Worm (Caenorhabditis elegans): Measurements from ENCODE around the gene spl-3.

Gene spl-3

ce11 chrIV:1212357-1212756 lies 19.5 kb downstream of the spl-3 start:
- TF ChIP-seq ces-1 (GFP tag; optimal IDR thresholded peaks at IDR 0.05), result peak; percentile 76
- no peak for TF ChIP-seq lin-15B (tag; optimal IDR thresholded peaks at IDR 0.05)

ce11 chrIV:1213192-1213591 lies 20.3 kb downstream of the spl-3 start:
- TF ChIP-seq nhr-11 (tag; optimal IDR thresholded peaks at IDR 0.05) (peak; percentile 6), Y105C5A.15 (GFP tag; IDR thresholded peaks at IDR 0.05) (no peak), aha-1 (tag) (peak; percentile 15), madf-5 (GFP tag; IDR thresholded peaks at IDR 0.05) (no peak), saeg-2 (GFP tag; IDR thresholded peaks at IDR 0.05) (no peak), nhr-41 (GFP tag; IDR thresholded peaks at IDR 0.05) (no peak), ceh-82 (tag; optimal IDR thresholded peaks at IDR 0.05) (no peak), unc-62 (GFP tag; optimal IDR thresholded peaks at IDR 0.05 in 1 of 2) (peak in 1 of 2 experiments; percentile 45), unc-62 (tag; optimal IDR thresholded peaks at IDR 0.05) (no peak), pqm-1 (tag; optimal IDR thresholded peaks at IDR 0.05) (no peak), snpc-4 (tag; optimal IDR thresholded peaks at IDR 0.05) (no peak), R02D3.7 (tag; optimal IDR thresholded peaks at IDR 0.05) (no peak), mes-2 (tag; optimal IDR thresholded peaks at IDR 0.05; ENCODE audit: poor library complexity, severe bottlenecking) (peak; percentile 25), hlh-30 (tag; optimal IDR thresholded peaks at IDR 0.05; ENCODE audit: insufficient read depth) (peak; percentile 80), dpl-1 (GFP tag; optimal IDR thresholded peaks at IDR 0.05) (no peak), nhr-42 (GFP tag; IDR thresholded peaks at IDR 0.05) (no peak), hif-1 (tag; optimal IDR thresholded peaks at IDR 0.05) (no peak), madf-9 (GFP tag; conservative IDR thresholded peaks at IDR 0.05) (no peak), daf-16 (GFP tag; optimal IDR thresholded peaks at IDR 0.05) (no peak), daf-16 (tag; optimal IDR thresholded peaks at IDR 0.05) (no peak), tra-1 (GFP tag; IDR thresholded peaks at IDR 0.05) (no peak), egl-43 (GFP tag; IDR thresholded peaks at IDR 0.05) (no peak), F26F4.8 (GFP tag; conservative IDR thresholded peaks at IDR 0.05) (no peak), aly-2 (tag; optimal IDR thresholded peaks at IDR 0.05) (no peak), ceh-20 (GFP tag; IDR thresholded peaks at IDR 0.05) (no peak), arid-1 (GFP tag; conservative IDR thresholded peaks at IDR 0.05) (no peak), dmd-6 (GFP tag; IDR thresholded peaks at IDR 0.05) (no peak), php-3 (GFP tag; IDR thresholded peaks at IDR 0.05) (no peak), ceh-44 (GFP tag; IDR thresholded peaks at IDR 0.05) (no peak), Y75B8A.6 (GFP tag; IDR thresholded peaks at IDR 0.05) (no peak), T26A8.4 (GFP tag; IDR thresholded peaks at IDR 0.05) (no peak), F10B5.3 (tag; optimal IDR thresholded peaks at IDR 0.05) (no peak), rbr-2 (tag; optimal IDR thresholded peaks at IDR 0.05) (peak; percentile 19), zag-1 (tag; optimal IDR thresholded peaks at IDR 0.05) (no peak), daf-19 (GFP tag; conservative IDR thresholded peaks at IDR 0.05) (no peak), mdl-1 (tag; optimal IDR thresholded peaks at IDR 0.05) (peak in 1 of 2 experiments; percentile 9), ama-1 (optimal IDR thresholded peaks at IDR 0.05) (no peak), lin-39 (tag; optimal IDR thresholded peaks at IDR 0.05) (no peak), ctbp-1 (GFP tag; IDR thresholded peaks at IDR 0.05) (no peak), nhr-77 (tag; optimal IDR thresholded peaks at IDR 0.05) (no peak), vab-7 (GFP tag; IDR thresholded peaks at IDR 0.05) (no peak), lin-15B (tag; optimal IDR thresholded peaks at IDR 0.05) (no peak), fkh-10 (GFP tag; optimal IDR thresholded peaks at IDR 0.05) (no peak), lin-1 (GFP tag; IDR thresholded peaks at IDR 0.05) (no peak), mep-1 (tag; optimal IDR thresholded peaks at IDR 0.05) (peak; percentile 30), pha-4 (GFP tag; IDR thresholded peaks at IDR 0.05) (no peak), pha-4 (tag; optimal IDR thresholded peaks at IDR 0.05) (no peak), nhr-28 (tag; optimal IDR thresholded peaks at IDR 0.05) (no peak), fos-1 (tag; optimal IDR thresholded peaks at IDR 0.05) (no peak)
